Worm (Caenorhabditis elegans) whole organism, L1 larva: ENCODE results near the gene M7.12.

ENCODE experiments used
- aly-2 ChIP-seq: fragments of 150-350 bp; optimal IDR thresholded peaks from 2 replicates; lab custom pipeline; 2014; ENCODE audit warnings: missing biosample characterization, missing genetic modification characterization
- elt-3 ChIP-seq, 6 experiments: fragments of 150-350 bp in 1 of 6; sonication (generic microtip); optimal IDR thresholded peaks; 2 replicates each; lab custom pipeline; 2017 to 2018; ENCODE audit warnings: missing biosample characterization in 6 of 6, missing genetic modification characterization in 6 of 6, inconsistent platforms in 1 of 6
- jun-1 ChIP-seq: fragments of 150-350 bp; optimal IDR thresholded peaks from 2 replicates; lab custom pipeline; 2014; ENCODE audit warnings: missing biosample characterization, missing genetic modification reagents, missing genetic modification characterization
- nhr-77 ChIP-seq: fragments of 150-350 bp; optimal IDR thresholded peaks from 2 replicates; lab custom pipeline; 2014; ENCODE audit warnings: missing biosample characterization, missing genetic modification characterization

DNA sequence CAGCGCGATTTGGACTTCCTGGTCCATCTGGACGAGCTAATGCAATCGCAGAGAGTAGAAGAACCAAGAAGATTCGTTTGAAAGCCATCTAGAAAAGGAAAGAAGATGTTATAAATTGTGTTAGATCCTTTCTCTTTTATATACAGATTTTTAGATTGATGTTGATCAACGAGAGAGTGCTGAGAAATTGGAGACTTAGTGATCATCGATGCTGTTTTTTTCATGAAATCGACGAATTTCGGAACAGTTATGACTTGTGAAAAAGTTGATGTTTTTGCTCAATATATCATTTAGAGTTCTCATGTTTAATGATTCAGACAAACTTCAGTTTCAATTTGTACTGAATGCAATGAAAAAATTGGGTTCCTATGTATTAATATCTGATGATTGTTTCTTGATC is 4.8 kb upstream of the M7.12 start, which contains the start of gene srlf-17:
- TF ChIP-seq aly-2 (no peak), elt-3 (tag; optimal IDR thresholded peaks at IDR 0.05; lab: Kevin White, UChicago) (no peak), jun-1 (tag; lab: Kevin White, UChicago) (no peak), nhr-77 (tag; lab: Kevin White, UChicago) (no peak)
